Fruit fly (Drosophila melanogaster) whole organism: ENCODE results near the gene CG14327.

ENCODE experiments used
- pan ChIP-seq: fragments of >200 bp; optimal IDR thresholded peaks from 2 replicates; lab custom pipeline; 2017
- psq ChIP-seq: fragments of >200 bp; optimal IDR thresholded peaks from 2 replicates; lab custom pipeline; 2017
- usp ChIP-seq: fragments of >200 bp; optimal IDR thresholded peaks from 2 replicates; lab custom pipeline; 2017; ENCODE audit warnings: missing biosample characterization, missing genetic modification characterization, mixed read lengths

DNA sequence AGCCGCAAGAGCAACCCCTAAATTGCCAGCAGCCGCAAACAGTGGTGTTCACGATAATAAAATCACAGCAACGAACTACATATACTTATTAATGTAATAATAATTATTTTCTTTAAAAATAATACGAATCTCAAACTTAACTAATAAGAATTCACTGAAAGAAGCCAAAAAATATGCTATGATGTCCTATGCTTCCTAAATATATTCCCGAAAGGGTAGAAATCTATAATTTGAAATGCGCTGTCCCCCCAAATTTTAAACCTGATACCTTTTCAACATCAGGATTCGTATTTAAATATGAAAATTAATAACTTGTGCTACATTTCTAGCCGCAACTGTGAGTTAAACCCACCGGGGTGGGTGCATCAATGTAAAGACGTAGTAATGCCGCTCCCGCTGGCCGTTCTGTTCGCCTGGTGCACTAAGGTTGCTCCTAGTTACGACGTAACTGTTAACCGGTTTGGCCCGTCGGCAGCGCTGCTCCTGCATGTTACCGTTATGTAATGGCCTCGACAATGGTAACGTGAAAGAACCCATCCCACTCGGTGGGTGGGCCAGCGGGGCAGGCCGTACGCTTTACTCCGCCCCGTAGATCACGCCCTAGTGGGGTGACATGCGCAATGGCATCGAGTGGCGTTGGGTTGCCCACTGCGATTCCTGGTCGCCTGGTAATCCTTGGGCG is 9.2 kb upstream of the CG14327 start:
- TF ChIP-seq usp = no peak
- TF ChIP-seq pan (lab: Kevin White, UChicago) = no peak
- TF ChIP-seq psq (lab: Kevin White, UChicago) = no peak
